Worm (Caenorhabditis elegans) whole organism, mixed stage, embryonic: ENCODE data around the gene F52D1.2.

Source experiments
- M03D4.4 ChIP-seq: sonication (generic microtip); optimal IDR thresholded peaks from 2 replicates; lab custom pipeline; 2017; ENCODE audit warnings: mild to moderate bottlenecking, missing genetic modification characterization, missing compliant biosample characterization
- bed-3 ChIP-seq: fragments of 200-800 bp; sonication (Bioruptor generic); optimal IDR thresholded peaks from 3 replicates; lab custom pipeline; 2018; ENCODE audit warnings: mild to moderate bottlenecking, missing genetic modification characterization, moderate library complexity, missing compliant biosample characterization
- blmp-1 ChIP-seq: fragments of 150-350 bp; optimal IDR thresholded peaks from 2 replicates; lab custom pipeline; 2014; ENCODE audit warnings: missing biosample characterization, missing genetic modification characterization
- ceh-39 ChIP-seq: fragments of 150-350 bp; optimal IDR thresholded peaks from 2 replicates; lab custom pipeline; 2014; ENCODE audit warnings: missing biosample characterization, missing genetic modification characterization
- ceh-43 ChIP-seq: fragments of 200-800 bp; sonication (Bioruptor generic); optimal IDR thresholded peaks from 2 replicates; lab custom pipeline; 2018; ENCODE audit warnings: mild to moderate bottlenecking, missing genetic modification characterization, moderate library complexity, missing compliant biosample characterization
- ceh-83 ChIP-seq: fragments of 200-800 bp; sonication (Bioruptor generic); optimal IDR thresholded peaks from 2 replicates; lab custom pipeline; 2018; ENCODE audit warnings: mild to moderate bottlenecking, missing genetic modification characterization, missing compliant biosample characterization
- ces-1 ChIP-seq: fragments of 150-350 bp; optimal IDR thresholded peaks from 2 replicates; lab custom pipeline; 2014; ENCODE audit warnings: missing biosample characterization, missing genetic modification reagents, missing genetic modification characterization
- cnd-1 ChIP-seq: fragments of 200-800 bp; sonication (Bioruptor generic); optimal IDR thresholded peaks from 2 replicates; lab custom pipeline; 2018; ENCODE audit warnings: mild to moderate bottlenecking, missing genetic modification characterization, missing compliant biosample characterization
- elt-1 ChIP-seq: sonication (generic microtip); optimal IDR thresholded peaks from 2 replicates; lab custom pipeline; 2017; ENCODE audit warnings: missing genetic modification characterization, mild to moderate bottlenecking, missing compliant biosample characterization, antibody characterized with exemption, moderate library complexity, borderline replicate concordance; ENCODE audit not compliant: insufficient read depth
- ham-2 ChIP-seq: fragments of 200-800 bp; sonication (Bioruptor generic); optimal IDR thresholded peaks from 2 replicates; lab custom pipeline; 2018; ENCODE audit warnings: mild to moderate bottlenecking, missing genetic modification characterization, missing compliant biosample characterization
- hlh-1 ChIP-seq: fragments of 150-350 bp; optimal IDR thresholded peaks from 2 replicates; lab custom pipeline; 2014; ENCODE audit warnings: missing biosample characterization, missing genetic modification reagents, missing genetic modification characterization
- lin-13 ChIP-seq: fragments of 150-350 bp; optimal IDR thresholded peaks from 2 replicates; lab custom pipeline; 2014; ENCODE audit warnings: missing biosample characterization, missing genetic modification characterization
- lin-32 ChIP-seq: fragments of 200-800 bp; sonication (Bioruptor generic); optimal IDR thresholded peaks from 2 replicates; lab custom pipeline; 2018; ENCODE audit warnings: mild to moderate bottlenecking, missing genetic modification characterization, missing compliant biosample characterization
- lsy-2 ChIP-seq: fragments of 150-350 bp; optimal IDR thresholded peaks from 2 replicates; lab custom pipeline; 2014; ENCODE audit warnings: missing biosample characterization, missing genetic modification characterization
- mab-5 ChIP-seq: fragments of 150-350 bp; optimal IDR thresholded peaks from 2 replicates; lab custom pipeline; 2014; ENCODE audit warnings: missing biosample characterization, missing genetic modification characterization
- mls-2 ChIP-seq: sonication (generic microtip); optimal IDR thresholded peaks from 2 replicates; lab custom pipeline; 2016; ENCODE audit warnings: mild to moderate bottlenecking, missing genetic modification characterization, moderate library complexity, missing compliant biosample characterization
- nhr-12 ChIP-seq: fragments of 150-350 bp; optimal IDR thresholded peaks from 2 replicates; lab custom pipeline; 2014; ENCODE audit warnings: missing biosample characterization, missing genetic modification characterization
- nhr-2 ChIP-seq: fragments of 150-350 bp; optimal IDR thresholded peaks from 2 replicates; lab custom pipeline; 2014; ENCODE audit warnings: missing biosample characterization, missing genetic modification characterization
- nhr-237 ChIP-seq: fragments of 150-350 bp; optimal IDR thresholded peaks from 2 replicates; lab custom pipeline; 2014; ENCODE audit warnings: missing biosample characterization, missing genetic modification characterization
- nhr-28 ChIP-seq: fragments of 150-350 bp; optimal IDR thresholded peaks from 2 replicates; lab custom pipeline; 2014; ENCODE audit warnings: missing biosample characterization, missing genetic modification characterization
- nhr-76 ChIP-seq: sonication (generic microtip); optimal IDR thresholded peaks from 2 replicates; lab custom pipeline; 2017; ENCODE audit warnings: missing biosample characterization, missing genetic modification characterization
- pha-4 ChIP-seq: fragments of 150-350 bp; optimal IDR thresholded peaks from 2 replicates; lab custom pipeline; 2018; ENCODE audit warnings: missing biosample characterization, missing genetic modification reagents, missing genetic modification characterization
- sem-2 ChIP-seq: fragments of 200-800 bp; sonication (Bioruptor generic); optimal IDR thresholded peaks from 2 replicates; lab custom pipeline; 2018; ENCODE audit warnings: mild to moderate bottlenecking, missing genetic modification characterization, missing compliant biosample characterization
- snpc-4 ChIP-seq: fragments of 150-350 bp; optimal IDR thresholded peaks from 2 replicates; lab custom pipeline; 2014; ENCODE audit warnings: missing biosample characterization, missing genetic modification characterization
- tbx-8 ChIP-seq: fragments of 200-800 bp; sonication (Bioruptor generic); optimal IDR thresholded peaks from 2 replicates; lab custom pipeline; 2018; ENCODE audit warnings: mild to moderate bottlenecking, missing genetic modification characterization, moderate library complexity, missing compliant biosample characterization
- unc-120 ChIP-seq: sonication (generic microtip); optimal IDR thresholded peaks from 2 replicates; lab custom pipeline; 2017; ENCODE audit warnings: missing genetic modification characterization, missing compliant biosample characterization; ENCODE audit not compliant: poor library complexity, severe bottlenecking
- unc-39 ChIP-seq: fragments of 150-350 bp; optimal IDR thresholded peaks from 2 replicates; lab custom pipeline; 2014; ENCODE audit warnings: missing biosample characterization, missing genetic modification characterization
- zip-8 ChIP-seq: fragments of 150-350 bp; optimal IDR thresholded peaks from 2 replicates; lab custom pipeline; 2014; ENCODE audit warnings: missing biosample characterization, missing genetic modification characterization
- ztf-11 ChIP-seq: fragments of 150-350 bp; optimal IDR thresholded peaks from 2 replicates; lab custom pipeline; 2014; ENCODE audit warnings: missing biosample characterization, missing genetic modification characterization

The F52D1.2 gene

ce11 chrX:433029-433693 is 16.9 kb downstream of the F52D1.2 start:
- TF ChIP-seq elt-1 (tag; lab: Kevin White, UChicago) (peak; percentile 1), mls-2 (no peak), zip-8 (tag; lab: Kevin White, UChicago) (peak; percentile 0), nhr-12 (tag; lab: Kevin White, UChicago) (no peak), cnd-1 (tag; lab: Kevin White, UChicago) (no peak), blmp-1 (tag; lab: Kevin White, UChicago) (peak; percentile 87), ztf-11 (tag; lab: Kevin White, UChicago) (no peak), lin-13 (tag; lab: Kevin White, UChicago) (no peak)

DNA sequence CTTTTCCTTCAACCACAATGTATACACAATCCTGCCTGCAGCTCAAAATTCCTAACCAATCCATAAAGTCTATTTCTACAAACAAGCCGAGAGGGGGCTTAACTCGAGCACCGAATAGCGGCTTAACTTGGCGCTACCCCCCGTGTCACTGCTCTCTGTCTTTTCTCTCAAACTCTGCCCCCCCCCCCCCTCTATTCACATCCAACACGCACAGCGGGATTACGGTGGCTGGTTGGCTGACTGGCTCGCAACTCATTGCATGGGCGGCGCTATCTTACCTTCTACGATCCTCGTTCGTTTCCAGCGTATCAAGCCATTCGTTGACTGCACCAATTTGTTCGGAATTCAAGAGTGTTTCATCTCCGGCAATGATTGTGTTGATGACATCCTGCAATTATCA is 18.4 kb downstream of the F52D1.2 start:
- TF ChIP-seq unc-120 (tag; lab: Kevin White, UChicago) (no peak), tbx-8 (GFP tag; lab: Kevin White, UChicago) (no peak), blmp-1 (tag; lab: Kevin White, UChicago) (no peak), lsy-2 (tag; lab: Kevin White, UChicago) (peak; percentile 35), pha-4 (tag; lab: Kevin White, UChicago) (peak; percentile 29), mls-2 (no peak), ceh-43 (GFP tag; lab: Kevin White, UChicago) (no peak), nhr-28 (tag; lab: Kevin White, UChicago) (no peak), sem-2 (GFP tag; lab: Kevin White, UChicago) (no peak), ham-2 (GFP tag; lab: Kevin White, UChicago) (peak; percentile 13)

ce11 chrX:425535-425934 is 24.5 kb downstream of the F52D1.2 start, which contains the start of gene ZK1193.2:
Gene ZK1193.2 (minus strand): TSS chrX:425635.
- TF ChIP-seq ztf-11 (tag; lab: Kevin White, UChicago) = no peak
- no peak for TF ChIP-seq nhr-76 (tag; lab: Kevin White, UChicago)
- TF ChIP-seq mab-5 = no peak
- TF ChIP-seq, all 35 proteins: peak for 0

- no peak for TF ChIP-seq mab-5
- no peak for TF ChIP-seq elt-1 (tag; lab: Kevin White, UChicago)
- TF ChIP-seq ham-2 (GFP tag; lab: Kevin White, UChicago) = no peak
- TF ChIP-seq unc-39 (tag; lab: Kevin White, UChicago) = no peak
- no peak for TF ChIP-seq sem-2 (GFP tag; lab: Kevin White, UChicago)
- no peak for TF ChIP-seq ztf-11 (tag; lab: Kevin White, UChicago)
- TF ChIP-seq nhr-76 (tag; lab: Kevin White, UChicago) = no peak
- no peak for TF ChIP-seq nhr-2 (tag; lab: Kevin White, UChicago)
- no peak for TF ChIP-seq ceh-39
- TF ChIP-seq nhr-28 (tag; lab: Kevin White, UChicago) = no peak
- TF ChIP-seq ceh-43 (GFP tag; lab: Kevin White, UChicago) = no peak
- TF ChIP-seq nhr-237 = no peak
These were observed 26.3 kb downstream of the F52D1.2 start for ce11 chrX:423757-424156.

ce11 chrX:421785-422657 is 28.0 kb downstream of the F52D1.2 start:
- TF ChIP-seq sem-2 (GFP tag; lab: Kevin White, UChicago) = no peak
- TF ChIP-seq blmp-1 (tag; lab: Kevin White, UChicago) = no peak
- TF ChIP-seq ztf-11 (tag; lab: Kevin White, UChicago) = no peak
- TF ChIP-seq lin-13 (tag; lab: Kevin White, UChicago) = no peak
- no peak for TF ChIP-seq ces-1 (GFP tag; lab: Kevin White, UChicago)
- TF ChIP-seq lin-32 (GFP tag; lab: Kevin White, UChicago) = no peak
- no peak for TF ChIP-seq elt-1 (tag; lab: Kevin White, UChicago)
- no peak for TF ChIP-seq nhr-76 (tag; lab: Kevin White, UChicago)
- TF ChIP-seq M03D4.4 (tag; lab: Kevin White, UChicago) = no peak
- TF ChIP-seq unc-39 (tag; lab: Kevin White, UChicago) = no peak
- TF ChIP-seq nhr-2 (tag; lab: Kevin White, UChicago) = no peak
- TF ChIP-seq snpc-4 (tag; lab: Kevin White, UChicago) = no peak
- TF ChIP-seq bed-3 (GFP tag; lab: Kevin White, UChicago) = no peak
- TF ChIP-seq ceh-83 (GFP tag; lab: Kevin White, UChicago) = no peak
- TF ChIP-seq ham-2 (GFP tag; lab: Kevin White, UChicago) = no peak
- TF ChIP-seq unc-120 (tag; lab: Kevin White, UChicago) = no peak
- TF ChIP-seq mls-2 = no peak
- TF ChIP-seq nhr-28 (tag; lab: Kevin White, UChicago) = no peak
- TF ChIP-seq hlh-1 (tag; lab: Kevin White, UChicago) = no peak
- TF ChIP-seq nhr-12 (tag; lab: Kevin White, UChicago) = no peak
